Fruit fly (Drosophila melanogaster) whole organism, prepupa: ENCODE data around the gene CG34125.

Experiments used
- Blimp-1 ChIP-seq: fragments of 200-800 bp; sonication (Bioruptor generic); optimal IDR thresholded peaks from 3 replicates; lab custom pipeline; 2017; ENCODE audit warnings: missing biosample characterization, missing genetic modification characterization, mild to moderate bottlenecking, moderate library complexity, missing genetic modification reagents
- CG10631 ChIP-seq: fragments of 200-800 bp; sonication (Bioruptor generic); optimal IDR thresholded peaks from 2 replicates; lab custom pipeline; 2016; ENCODE audit warnings: missing biosample characterization, missing genetic modification characterization
- CG10669 ChIP-seq: fragments of 200-800 bp; sonication (Bioruptor generic); optimal IDR thresholded peaks from 3 replicates; lab custom pipeline; 2018; ENCODE audit warnings: missing biosample characterization, mild to moderate bottlenecking, missing genetic modification characterization, moderate library complexity
- CG11762 ChIP-seq: fragments of 200-800 bp; sonication (Bioruptor generic); optimal IDR thresholded peaks from 3 replicates; lab custom pipeline; 2016; ENCODE audit warnings: missing biosample characterization, missing genetic modification characterization; ENCODE audit not compliant: insufficient read depth
- CG34406 ChIP-seq: fragments of 200-800 bp; sonication (Bioruptor generic); optimal IDR thresholded peaks from 3 replicates; lab custom pipeline; 2016; ENCODE audit warnings: missing biosample characterization, missing genetic modification characterization
- CG3919 ChIP-seq: fragments of 200-800 bp; sonication (Bioruptor generic); optimal IDR thresholded peaks from 3 replicates; lab custom pipeline; 2016; ENCODE audit warnings: missing biosample characterization, missing genetic modification characterization
- CG4318 ChIP-seq: fragments of 200-800 bp; sonication (Bioruptor generic); optimal IDR thresholded peaks from 3 replicates; lab custom pipeline; 2017; ENCODE audit warnings: missing biosample characterization, mild to moderate bottlenecking, missing genetic modification characterization
- CG6163 ChIP-seq: fragments of 200-800 bp; sonication (Bioruptor generic); IDR thresholded peaks from 3 replicates; pipeline ENCODE4 v1.3.6; 2022; ENCODE audit warnings: missing biosample characterization, missing genetic modification characterization
- CG6792 ChIP-seq: fragments of 200-800 bp; sonication (Bioruptor generic); optimal IDR thresholded peaks from 3 replicates; lab custom pipeline; 2016; ENCODE audit warnings: missing biosample characterization, missing genetic modification characterization
- CG6854 ChIP-seq: fragments of 200-800 bp; sonication (Bioruptor generic); optimal IDR thresholded peaks from 2 replicates; lab custom pipeline; 2017; ENCODE audit warnings: missing biosample characterization, mild to moderate bottlenecking, missing genetic modification characterization
- CG7368 ChIP-seq: fragments of 200-800 bp; sonication (Bioruptor generic); optimal IDR thresholded peaks from 3 replicates; lab custom pipeline; 2016; ENCODE audit warnings: missing biosample characterization, missing genetic modification characterization
- CG8119 ChIP-seq: fragments of 200-800 bp; sonication (Bioruptor generic); IDR thresholded peaks from 3 replicates; pipeline ENCODE4 v1.3.6; 2022; ENCODE audit warnings: missing biosample characterization, missing genetic modification characterization
- CG8319 ChIP-seq: fragments of 200-800 bp; sonication (Bioruptor generic); optimal IDR thresholded peaks from 3 replicates; lab custom pipeline; 2016; ENCODE audit warnings: missing biosample characterization, missing genetic modification characterization
- CG8632 ChIP-seq: fragments of 200-800 bp; sonication (Bioruptor generic); optimal IDR thresholded peaks from 3 replicates; lab custom pipeline; 2016; ENCODE audit warnings: missing biosample characterization, missing genetic modification characterization
- CG9139 ChIP-seq: fragments of 200-800 bp; sonication (Bioruptor generic); optimal IDR thresholded peaks from 3 replicates; lab custom pipeline; 2017; ENCODE audit warnings: missing biosample characterization, mild to moderate bottlenecking, missing genetic modification characterization
- Eip75B ChIP-seq: fragments of 200-800 bp; sonication (Bioruptor generic); optimal IDR thresholded peaks from 3 replicates; lab custom pipeline; 2016; ENCODE audit warnings: missing biosample characterization, missing genetic modification characterization
- Eip78C ChIP-seq: fragments of 200-800 bp; sonication (Bioruptor generic); peaks from one replicate; lab custom pipeline; 2016; ENCODE audit warnings: missing biosample characterization, missing genetic modification characterization
- Eip93F ChIP-seq: fragments of 200-800 bp; sonication (Bioruptor generic); optimal IDR thresholded peaks from 2 replicates; lab custom pipeline; 2016; ENCODE audit warnings: missing biosample characterization, mild to moderate bottlenecking, missing genetic modification characterization
- Ets21C ChIP-seq: fragments of 200-800 bp; sonication (Bioruptor generic); optimal IDR thresholded peaks from 3 replicates; lab custom pipeline; 2016; ENCODE audit warnings: missing biosample characterization, missing genetic modification characterization
- Ets96B ChIP-seq: fragments of 200-800 bp; optimal IDR thresholded peaks from 2 replicates; lab custom pipeline; 2019; ENCODE audit warnings: missing biosample characterization, mild to moderate bottlenecking, missing genetic modification characterization, moderate library complexity
- Gug ChIP-seq: fragments of 200-800 bp; sonication (Bioruptor generic); IDR thresholded peaks from 2 replicates; pipeline ENCODE4 v1.3.6; 2022; ENCODE audit warnings: missing biosample characterization, missing genetic modification characterization
- Hr39 ChIP-seq: fragments of 200-800 bp; sonication (Bioruptor generic); optimal IDR thresholded peaks from 2 replicates; lab custom pipeline; 2016; ENCODE audit warnings: missing biosample characterization, missing genetic modification characterization
- Hr4 ChIP-seq: fragments of 200-800 bp; sonication (Bioruptor generic); optimal IDR thresholded peaks from 3 replicates; lab custom pipeline; 2016; ENCODE audit warnings: missing biosample characterization, missing genetic modification characterization
- OdsH ChIP-seq: fragments of 200-800 bp; sonication (Bioruptor generic); optimal IDR thresholded peaks from 3 replicates; lab custom pipeline; 2016; ENCODE audit warnings: missing biosample characterization, missing genetic modification characterization
- Smox ChIP-seq: fragments of 200-800 bp; sonication (Bioruptor generic); optimal IDR thresholded peaks from 3 replicates; lab custom pipeline; 2016; ENCODE audit warnings: missing biosample characterization, missing genetic modification characterization
- Sox14 ChIP-seq: fragments of 200-800 bp; sonication (Bioruptor generic); optimal IDR thresholded peaks from 3 replicates; lab custom pipeline; 2016; ENCODE audit warnings: missing biosample characterization, missing genetic modification characterization
- Sox15 ChIP-seq: fragments of 200-800 bp; sonication (Bioruptor generic); optimal IDR thresholded peaks from 3 replicates; lab custom pipeline; 2016; ENCODE audit warnings: missing biosample characterization, missing genetic modification characterization
- acj6 ChIP-seq: fragments of 200-800 bp; sonication (Bioruptor generic); optimal IDR thresholded peaks from 3 replicates; lab custom pipeline; 2016; ENCODE audit warnings: missing biosample characterization, missing genetic modification characterization
- dsx ChIP-seq: fragments of 200-800 bp; optimal IDR thresholded peaks from 3 replicates; lab custom pipeline; 2019; ENCODE audit warnings: missing biosample characterization, mild to moderate bottlenecking, missing genetic modification characterization, moderate library complexity; ENCODE audit not compliant: poor library complexity, severe bottlenecking
- eg ChIP-seq: fragments of 200-800 bp; sonication (Bioruptor generic); IDR thresholded peaks from 3 replicates; pipeline ENCODE4 v1.3.6; 2022; ENCODE audit warnings: missing biosample characterization, missing genetic modification characterization
- esn ChIP-seq: fragments of 200-800 bp; sonication (Bioruptor generic); optimal IDR thresholded peaks from 2 replicates; lab custom pipeline; 2016; ENCODE audit warnings: missing biosample characterization, mild to moderate bottlenecking, missing genetic modification characterization, moderate library complexity
- fd85E ChIP-seq: fragments of 200-800 bp; sonication (Bioruptor generic); optimal IDR thresholded peaks from 3 replicates; lab custom pipeline; 2016; ENCODE audit warnings: missing biosample characterization, missing genetic modification characterization
- lz ChIP-seq: fragments of 200-800 bp; sonication (Bioruptor generic); optimal IDR thresholded peaks from 3 replicates; lab custom pipeline; 2016; ENCODE audit warnings: missing biosample characterization, missing genetic modification characterization
- salr ChIP-seq, 2 experiments: fragments of 200-800 bp; sonication (Bioruptor generic); optimal IDR thresholded peaks; 3 replicates each; lab custom pipeline; 2016 to 2018; ENCODE audit warnings: missing biosample characterization in 2 of 2, missing genetic modification characterization in 2 of 2, mild to moderate bottlenecking in 1 of 2
- spab ChIP-seq: fragments of 200-800 bp; sonication (Bioruptor generic); optimal IDR thresholded peaks from 2 replicates; lab custom pipeline; 2017; ENCODE audit warnings: missing biosample characterization, mild to moderate bottlenecking, missing genetic modification characterization, missing genetic modification reagents

The CG34125 gene

dm6 chr2L:4997401-4998259 lies 32.2 kb downstream of the CG34125 start (continued):
- peak; percentile 98 for TF ChIP-seq fd85E (GFP tag; lab: Kevin White, UChicago)
- TF ChIP-seq Hr4 = peak; percentile 100
- TF ChIP-seq lz (GFP tag; lab: Kevin White, UChicago) = peak; percentile 99
- TF ChIP-seq eg (GFP tag; lab: Robert Waterston, UW) = peak; percentile 99
- TF ChIP-seq Sox15 (GFP tag; lab: Kevin White, UChicago) = peak; percentile 99
- TF ChIP-seq spab (GFP tag; lab: Kevin White, UChicago) = peak; percentile 99
- peak; percentile 99 for TF ChIP-seq Hr39 (GFP tag; lab: Kevin White, UChicago)
- TF ChIP-seq CG7368 (GFP tag; lab: Kevin White, UChicago) = peak; percentile 99
- peak; percentile 98 for TF ChIP-seq CG6854
- TF ChIP-seq Sox14 (GFP tag; lab: Kevin White, UChicago) = peak; percentile 99
- TF ChIP-seq Blimp-1 = peak; percentile 97
- peak; percentile 98 to 99 for TF ChIP-seq salr (GFP tag; optimal IDR thresholded peaks at IDR 0.05; lab: Kevin White, UChicago)
- TF ChIP-seq CG10669 (GFP tag; lab: Kevin White, UChicago) = peak; percentile 99
- peak; percentile 99 for TF ChIP-seq Ets96B (tag; lab: Kevin White, UChicago)
- peak; percentile 99 for TF ChIP-seq CG8119
- peak; percentile 99 for TF ChIP-seq CG10631 (GFP tag; lab: Kevin White, UChicago)
- peak; percentile 98 for TF ChIP-seq CG34406 (GFP tag; lab: Kevin White, UChicago)
- peak; percentile 99 for TF ChIP-seq CG4318 (GFP tag; lab: Kevin White, UChicago)
- peak; percentile 98 for TF ChIP-seq dsx (GFP tag; lab: Kevin White, UChicago)
- TF ChIP-seq Gug (GFP tag; lab: Robert Waterston, UW) = peak; percentile 99
- TF ChIP-seq CG6792 (GFP tag; lab: Kevin White, UChicago) = peak; percentile 99
- peak; percentile 95 for TF ChIP-seq Eip93F (GFP tag; lab: Kevin White, UChicago)
- peak; percentile 99 for TF ChIP-seq Eip75B
- TF ChIP-seq CG11762 (GFP tag; lab: Kevin White, UChicago) = peak; percentile 99
- peak; percentile 100 for TF ChIP-seq CG3919 (GFP tag; lab: Kevin White, UChicago)
- TF ChIP-seq Ets21C (GFP tag; lab: Kevin White, UChicago) = peak; percentile 99
- TF ChIP-seq CG8319 (GFP tag; lab: Kevin White, UChicago) = peak; percentile 98
- TF ChIP-seq CG6163 (GFP tag; lab: Robert Waterston, UW) = peak; percentile 100
- TF ChIP-seq CG8632 (GFP tag; lab: Kevin White, UChicago) = peak; percentile 99
- peak; percentile 99 for TF ChIP-seq acj6
- TF ChIP-seq, all 60 proteins: peak for 60

dm6 chr2L:4998260-4998560 lies 32.7 kb downstream of the CG34125 start:
- TF ChIP-seq Blimp-1 (no peak), Smox (no peak), OdsH (no peak), CG10631 (GFP tag; lab: Kevin White, UChicago) (no peak), lz (GFP tag; lab: Kevin White, UChicago) (no peak), CG9139 (GFP tag; lab: Kevin White, UChicago) (no peak), CG3919 (GFP tag; lab: Kevin White, UChicago) (no peak), Gug (GFP tag; lab: Robert Waterston, UW) (no peak), CG10669 (GFP tag; lab: Kevin White, UChicago) (no peak), CG6854 (no peak)

dm6 chr2L:4998571-4999191 lies 33.2 kb downstream of the CG34125 start:
- TF ChIP-seq esn (GFP tag; lab: Kevin White, UChicago) (no peak), Eip78C (GFP tag; lab: Kevin White, UChicago) (peak; percentile 19)
